Worm (Caenorhabditis elegans) whole organism, early embryonic: ENCODE results near the gene smvt-1.

ENCODE experiments used
- B0310.2 ChIP-seq: sonication (generic microtip); optimal IDR thresholded peaks from 2 replicates; lab custom pipeline; 2016; ENCODE audit warnings: mild to moderate bottlenecking, missing genetic modification characterization, missing compliant biosample characterization
- F13C5.2 ChIP-seq: sonication (generic microtip); optimal IDR thresholded peaks from 2 replicates; lab custom pipeline; 2017; ENCODE audit warnings: mild to moderate bottlenecking, missing genetic modification characterization, inconsistent platforms, missing compliant biosample characterization
- aly-1 ChIP-seq: sonication (generic microtip); optimal IDR thresholded peaks from 2 replicates; lab custom pipeline; 2016; ENCODE audit warnings: missing genetic modification characterization, missing compliant biosample characterization
- ama-1 ChIP-seq: fragments of 150-350 bp; optimal IDR thresholded peaks from 2 replicates; lab custom pipeline; 2014
- ceh-13 ChIP-seq: fragments of 200-800 bp; sonication (Bioruptor generic); optimal IDR thresholded peaks from 2 replicates; lab custom pipeline; 2018; ENCODE audit warnings: mild to moderate bottlenecking, missing genetic modification characterization, missing compliant biosample characterization
- ceh-36 ChIP-seq: sonication (generic microtip); optimal IDR thresholded peaks from 2 replicates; lab custom pipeline; 2016; ENCODE audit warnings: missing genetic modification characterization, inconsistent platforms, missing compliant biosample characterization
- ets-7 ChIP-seq: sonication (generic microtip); optimal IDR thresholded peaks from 2 replicates; lab custom pipeline; 2016; ENCODE audit warnings: missing genotype, missing genetic modification characterization, missing compliant biosample characterization
- flt-1 ChIP-seq: fragments of 200-800 bp; sonication (Bioruptor generic); IDR thresholded peaks from 2 replicates; pipeline ENCODE4 v1.3.6; 2022; ENCODE audit warnings: missing genetic modification characterization, missing compliant biosample characterization
- hmbx-1 ChIP-seq: sonication (generic microtip); optimal IDR thresholded peaks from 2 replicates; lab custom pipeline; 2016; ENCODE audit warnings: mild to moderate bottlenecking, missing genetic modification characterization, missing compliant biosample characterization
- hmg-4 ChIP-seq: fragments of 200-800 bp; sonication (Bioruptor generic); optimal IDR thresholded peaks from 2 replicates; lab custom pipeline; 2018; ENCODE audit warnings: mild to moderate bottlenecking, missing genetic modification characterization, missing compliant biosample characterization
- hnd-1 ChIP-seq: sonication (generic microtip); optimal IDR thresholded peaks from 2 replicates; lab custom pipeline; 2016; ENCODE audit warnings: missing genetic modification characterization, missing compliant biosample characterization
- pes-1 ChIP-seq: fragments of 200-800 bp; sonication (Bioruptor generic); IDR thresholded peaks from 2 replicates; pipeline ENCODE4 v1.3.6; 2022; ENCODE audit warnings: missing genetic modification reagents, missing genetic modification characterization, missing compliant biosample characterization
- scrt-1 ChIP-seq: fragments of 200-800 bp; sonication (Bioruptor generic); IDR thresholded peaks from 2 replicates; pipeline ENCODE4 v1.3.6; 2022; ENCODE audit warnings: missing genetic modification characterization, missing compliant biosample characterization
- sea-1 ChIP-seq: fragments of 200-800 bp; sonication (Bioruptor generic); conservative IDR thresholded peaks from 2 replicates; pipeline ENCODE4 v1.3.6; 2022; ENCODE audit warnings: missing genetic modification characterization, missing compliant biosample characterization
- tbx-11 ChIP-seq: fragments of 200-800 bp; sonication (Bioruptor generic); IDR thresholded peaks from 2 replicates; pipeline ENCODE4 v1.3.6; 2022; ENCODE audit warnings: missing genetic modification characterization, missing compliant biosample characterization
- tbx-37 ChIP-seq: fragments of 200-800 bp; sonication (Bioruptor generic); conservative IDR thresholded peaks from 2 replicates; pipeline ENCODE4 v1.3.6; 2022; ENCODE audit warnings: missing genetic modification reagents, missing genetic modification characterization, missing compliant biosample characterization
- tra-4 ChIP-seq: sonication (generic microtip); optimal IDR thresholded peaks from 2 replicates; lab custom pipeline; 2017; ENCODE audit warnings: missing genetic modification characterization, missing compliant biosample characterization

The smvt-1 gene

DNA sequence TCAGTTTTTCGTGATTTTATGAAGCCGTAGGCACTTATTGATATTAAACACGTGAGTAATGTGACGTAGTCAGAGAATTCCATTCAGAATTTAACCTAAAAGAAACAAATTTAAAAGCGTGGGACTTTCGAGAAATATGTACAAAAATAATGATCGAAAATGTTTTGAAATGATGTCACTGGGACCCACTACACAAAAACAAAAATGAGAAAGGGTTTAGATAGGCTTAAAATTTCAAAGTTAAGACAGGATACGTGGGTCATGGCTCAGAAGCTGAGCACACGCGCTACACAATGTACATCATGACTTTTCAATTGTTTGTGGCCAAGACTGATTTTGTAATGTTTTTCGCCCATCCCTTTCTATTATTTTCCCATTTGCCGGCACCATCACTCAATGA lies at the start of gene smvt-1:
Gene smvt-1, minus strand, starts transcription at position 101 of the 400 bp plus-strand sequence.
- TF ChIP-seq flt-1 (GFP tag; lab: Robert Waterston, UW) (no peak), tbx-37 (GFP tag; lab: Robert Waterston, UW) (no peak), hmg-4 (GFP tag; lab: Kevin White, UChicago) (no peak), sea-1 (GFP tag; lab: Robert Waterston, UW) (no peak), ama-1 (lab: Kevin White, UChicago) (no peak), tbx-11 (GFP tag; lab: Robert Waterston, UW) (no peak), B0310.2 (tag; lab: Kevin White, UChicago) (no peak), ceh-13 (GFP tag; lab: Kevin White, UChicago) (no peak), pes-1 (no peak), ets-7 (tag; lab: Kevin White, UChicago) (no peak), F13C5.2 (tag; lab: Kevin White, UChicago) (no peak)

DNA sequence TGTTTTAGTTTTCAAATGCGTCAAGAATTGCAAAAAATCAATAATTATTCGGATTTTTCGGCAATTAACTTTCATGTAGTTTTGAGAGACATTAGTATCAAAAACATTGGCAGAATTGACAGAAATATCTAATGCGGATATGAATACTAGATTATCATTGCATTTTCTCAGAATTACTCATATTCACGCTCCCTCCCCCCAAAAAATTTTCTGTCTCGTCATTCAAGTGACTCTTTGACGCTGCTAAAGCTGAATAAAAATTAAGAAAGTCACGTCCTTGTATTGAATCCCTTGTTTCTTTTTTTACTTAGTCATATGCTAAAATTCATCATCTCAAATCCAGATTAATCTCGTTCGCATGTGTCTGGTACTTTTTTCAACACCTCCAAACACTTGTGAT lies 47.8 kb upstream of the smvt-1 start:
- no peak for TF ChIP-seq scrt-1 (GFP tag; lab: Robert Waterston, UW)
- TF ChIP-seq hmg-4 (GFP tag; lab: Kevin White, UChicago), result no peak
- no peak for TF ChIP-seq ama-1 (lab: Kevin White, UChicago)
- TF ChIP-seq ceh-13 (GFP tag; lab: Kevin White, UChicago), result no peak
- TF ChIP-seq ets-7 (tag; lab: Kevin White, UChicago), result no peak
- TF ChIP-seq tbx-37 (GFP tag; lab: Robert Waterston, UW), result no peak
- no peak for TF ChIP-seq F13C5.2 (tag; lab: Kevin White, UChicago)
- no peak for TF ChIP-seq tra-4
- no peak for TF ChIP-seq sea-1 (GFP tag; lab: Robert Waterston, UW)
- TF ChIP-seq pes-1, result no peak

DNA sequence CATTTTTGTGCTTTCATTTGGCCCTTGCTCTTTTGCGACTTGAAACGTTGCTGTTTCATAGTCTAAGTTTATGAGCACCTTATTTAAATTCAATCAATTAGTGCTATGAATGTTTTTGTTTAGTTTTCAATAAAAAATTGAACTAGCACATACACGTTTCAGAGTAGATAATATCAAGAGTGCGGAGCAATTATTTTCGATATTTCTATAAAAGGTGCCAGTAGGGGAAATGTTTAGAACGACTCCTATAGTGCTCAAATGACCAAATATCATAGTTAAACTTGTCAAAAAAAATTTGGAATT lies 46.9 kb upstream of the smvt-1 start:
- TF ChIP-seq ceh-13 (GFP tag; lab: Kevin White, UChicago), result no peak
- no peak for TF ChIP-seq tra-4
- TF ChIP-seq ceh-36, result no peak

DNA sequence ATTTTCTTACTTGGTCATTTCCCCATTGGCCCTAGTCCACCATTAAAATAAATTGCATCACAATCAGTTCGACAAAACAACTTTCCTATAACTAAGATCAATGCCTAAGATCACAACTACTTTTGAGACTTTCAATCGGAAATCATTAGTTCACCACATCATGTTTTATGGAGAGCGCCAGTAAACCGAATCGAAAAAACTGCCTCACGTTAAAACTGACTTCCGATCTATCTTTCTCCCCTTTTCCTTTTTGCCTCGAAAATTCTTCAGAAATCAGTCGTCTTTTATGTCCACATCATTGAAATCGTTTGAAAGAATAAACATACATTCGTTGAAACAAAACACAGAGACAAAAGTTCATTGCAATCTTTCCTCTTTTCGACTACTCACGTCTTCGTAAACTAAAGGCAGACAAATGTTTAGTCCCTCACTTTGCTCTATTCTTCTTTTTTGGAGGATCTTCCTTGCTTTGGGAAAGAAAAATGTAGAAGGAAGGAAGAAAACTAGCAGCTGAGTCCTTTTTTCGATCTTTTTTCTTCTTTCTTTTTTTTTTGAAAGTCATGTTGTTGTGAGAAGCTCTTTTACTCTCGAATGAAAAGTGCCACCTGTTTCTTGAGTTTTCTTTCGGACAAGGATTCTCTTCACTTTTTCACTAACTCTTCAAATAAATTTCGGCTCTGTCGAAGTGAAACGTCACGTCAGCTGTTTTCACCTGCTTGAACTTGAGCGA lies 46.4 kb upstream of the smvt-1 start:
- TF ChIP-seq hnd-1 (no peak), ets-7 (tag; lab: Kevin White, UChicago) (no peak), B0310.2 (tag; lab: Kevin White, UChicago) (no peak), pes-1 (no peak), ama-1 (lab: Kevin White, UChicago) (no peak), hmbx-1 (tag; lab: Kevin White, UChicago) (no peak), hmg-4 (GFP tag; lab: Kevin White, UChicago) (no peak), tbx-37 (GFP tag; lab: Robert Waterston, UW) (no peak)

DNA sequence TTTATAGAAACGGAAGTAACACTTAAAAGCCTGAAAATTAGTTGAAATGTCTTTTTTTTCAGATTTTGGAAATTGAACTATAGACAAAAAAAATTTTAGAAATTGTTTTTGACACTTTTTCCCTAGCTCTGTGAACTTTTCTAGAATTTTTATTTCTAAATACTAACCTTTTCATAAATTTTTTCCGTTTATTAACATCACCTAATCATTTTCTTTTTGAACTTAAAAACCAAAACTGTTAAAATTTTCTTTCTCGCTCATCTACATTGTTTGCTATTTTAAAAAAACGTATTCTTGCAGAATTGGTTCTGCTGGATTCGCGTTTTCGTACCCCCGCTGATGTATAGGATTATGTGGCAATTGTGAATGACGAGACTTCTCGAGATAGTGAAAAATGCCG lies 44.9 kb upstream of the smvt-1 start, which contains the start of the genes nhr-40 and T03G6.7:
Gene nhr-40, plus strand, starts transcription at position 301 of the 400 bp plus-strand sequence.
Gene T03G6.7, plus strand, starts transcription at position 337 of the 400 bp plus-strand sequence.
- no peak for TF ChIP-seq ama-1 (lab: Kevin White, UChicago)
- no peak for TF ChIP-seq aly-1 (tag; lab: Kevin White, UChicago)
- TF ChIP-seq hmbx-1 (tag; lab: Kevin White, UChicago), result no peak
- no peak for TF ChIP-seq ets-7 (tag; lab: Kevin White, UChicago)
- no peak for TF ChIP-seq tbx-11 (GFP tag; lab: Robert Waterston, UW)
- TF ChIP-seq B0310.2 (tag; lab: Kevin White, UChicago), result no peak
- TF ChIP-seq scrt-1 (GFP tag; lab: Robert Waterston, UW), result no peak
- TF ChIP-seq ceh-36, result no peak
- no peak for TF ChIP-seq sea-1 (GFP tag; lab: Robert Waterston, UW)
- TF ChIP-seq hnd-1, result no peak
- no peak for TF ChIP-seq tbx-37 (GFP tag; lab: Robert Waterston, UW)

DNA sequence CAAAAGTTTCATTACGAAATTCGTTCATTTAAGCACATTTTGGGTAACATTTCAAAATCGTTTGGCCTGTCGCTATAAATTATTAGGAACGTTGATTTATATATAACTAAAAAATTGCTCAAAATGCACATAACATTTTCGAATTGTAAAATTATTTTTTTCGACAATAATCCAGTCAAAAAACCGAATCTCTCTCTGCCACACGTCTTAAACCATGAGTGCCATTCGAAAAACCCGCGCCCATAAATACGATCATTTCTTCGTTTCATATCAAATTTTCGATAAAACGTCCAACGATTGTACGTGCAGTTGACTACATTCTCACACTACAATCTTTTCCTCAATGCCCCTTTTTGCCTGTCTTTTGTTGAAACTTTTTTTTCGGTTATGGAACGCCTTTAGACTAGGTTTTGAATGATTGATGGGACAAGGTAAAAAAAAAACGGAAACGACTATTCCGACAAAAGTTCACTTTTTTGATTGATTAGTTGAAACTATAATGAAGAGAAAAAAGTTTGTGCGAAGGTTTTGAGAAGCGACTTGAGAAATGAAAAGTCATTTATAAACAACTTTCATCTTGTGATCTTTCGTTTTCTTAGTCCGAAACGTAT lies 44.0 kb upstream of the smvt-1 start:
- TF ChIP-seq flt-1 (GFP tag; lab: Robert Waterston, UW) (no peak), scrt-1 (GFP tag; lab: Robert Waterston, UW) (no peak), B0310.2 (tag; lab: Kevin White, UChicago) (no peak), ama-1 (lab: Kevin White, UChicago) (no peak), ceh-13 (GFP tag; lab: Kevin White, UChicago) (no peak), F13C5.2 (tag; lab: Kevin White, UChicago) (no peak), pes-1 (no peak), hmbx-1 (tag; lab: Kevin White, UChicago) (no peak), tbx-11 (GFP tag; lab: Robert Waterston, UW) (no peak), ceh-36 (no peak), tbx-37 (GFP tag; lab: Robert Waterston, UW) (no peak), ets-7 (tag; lab: Kevin White, UChicago) (no peak), hmg-4 (GFP tag; lab: Kevin White, UChicago) (no peak)

DNA sequence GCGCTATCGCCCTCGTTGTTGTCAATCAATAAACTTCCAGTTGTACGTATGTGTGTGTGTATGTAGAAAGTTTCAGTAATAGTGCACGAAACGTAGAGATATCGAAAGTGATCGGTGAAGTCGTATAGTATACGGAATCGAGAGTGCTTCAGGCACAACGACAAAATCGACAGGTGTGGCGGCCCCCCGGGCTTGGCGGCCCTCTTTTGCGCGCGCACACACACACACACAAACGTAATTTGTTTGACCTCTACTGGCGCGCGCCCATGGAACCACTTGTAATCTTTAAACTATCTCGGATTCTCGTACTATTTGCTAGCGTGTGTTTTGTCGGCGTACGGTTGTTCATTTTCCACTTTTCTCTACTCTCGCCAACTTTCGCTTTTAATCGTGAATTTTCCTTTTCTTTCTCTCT lies 42.8 kb upstream of the smvt-1 start:
- TF ChIP-seq hmg-4 (GFP tag; lab: Kevin White, UChicago), result no peak

DNA sequence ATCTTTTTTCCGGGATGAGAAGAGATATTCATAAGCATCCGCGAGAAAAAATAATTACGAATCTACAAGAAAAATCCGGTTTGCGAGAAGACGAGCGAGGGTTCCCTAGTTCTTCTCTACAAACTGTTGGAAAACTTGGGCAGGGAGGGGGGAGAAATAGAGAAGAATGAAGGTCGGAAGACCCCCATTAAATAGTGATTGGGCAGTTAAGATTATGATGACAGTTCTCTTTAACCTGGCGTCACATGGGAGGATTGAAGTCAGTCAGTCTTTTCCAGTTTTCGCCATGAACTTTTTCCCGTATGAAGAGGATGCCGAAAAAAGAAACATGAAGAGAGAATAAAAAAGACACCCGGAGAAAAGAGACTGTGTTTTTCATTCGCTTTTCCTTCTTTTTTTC lies 42.0 kb upstream of the smvt-1 start:
- no peak for TF ChIP-seq sea-1 (GFP tag; lab: Robert Waterston, UW)
- no peak for TF ChIP-seq ceh-13 (GFP tag; lab: Kevin White, UChicago)
